Worm (Caenorhabditis elegans) whole organism, L4 larva: ENCODE measurements around the gene E02H4.4.

Experiments
- Y48G9A.11 ChIP-seq: fragments of 200-800 bp; sonication (Bioruptor generic); IDR thresholded peaks from 2 replicates; pipeline ENCODE4 v1.3.6; 2022; ENCODE audit warnings: missing genetic modification reagents, missing genetic modification characterization, missing compliant biosample characterization
- Y75B8A.6 ChIP-seq: fragments of 200-800 bp; sonication (Bioruptor generic); IDR thresholded peaks from 2 replicates; pipeline ENCODE4 v1.3.6; 2022; ENCODE audit warnings: missing genetic modification reagents, missing genetic modification characterization, missing compliant biosample characterization
- aha-1 ChIP-seq: fragments of 150-350 bp; peaks from one replicate; lab custom pipeline; 2014; ENCODE audit warnings: missing biosample characterization, missing genetic modification characterization
- aly-2 ChIP-seq: sonication (generic microtip); optimal IDR thresholded peaks from 2 replicates; lab custom pipeline; 2018; ENCODE audit warnings: missing biosample characterization, missing genetic modification characterization
- arid-1 ChIP-seq: fragments of 200-800 bp; sonication (Bioruptor generic); conservative IDR thresholded peaks from 2 replicates; pipeline ENCODE4 v1.3.6; 2022; ENCODE audit warnings: missing genetic modification reagents, missing genetic modification characterization, missing compliant biosample characterization
- ctbp-1 ChIP-seq: fragments of 200-800 bp; sonication (Bioruptor generic); IDR thresholded peaks from 2 replicates; pipeline ENCODE4 v1.3.6; 2022; ENCODE audit warnings: missing genetic modification reagents, missing genetic modification characterization, missing compliant biosample characterization
- daf-16 ChIP-seq, 3 experiments: sonication (generic microtip); optimal IDR thresholded peaks; 2 replicates each; lab custom pipeline; 2016 to 2017; ENCODE audit warnings: missing genetic modification characterization in 3 of 3, missing genetic modification reagents in 3 of 3, mild to moderate bottlenecking in 2 of 3, missing compliant biosample characterization in 2 of 3, missing biosample characterization in 1 of 3, moderate library complexity in 1 of 3
- dve-1 ChIP-seq: sonication (generic microtip); optimal IDR thresholded peaks from 2 replicates; lab custom pipeline; 2017; ENCODE audit warnings: antibody characterized with exemption, mild to moderate bottlenecking, missing genetic modification characterization, missing compliant biosample characterization; ENCODE audit not compliant: insufficient read depth
- hif-1 ChIP-seq, 2 experiments: sonication (generic microtip); optimal IDR thresholded peaks; 2 replicates each; lab custom pipeline; 2016 to 2017; ENCODE audit warnings: missing compliant biosample characterization in 2 of 2, missing genetic modification characterization in 2 of 2, missing genetic modification reagents in 2 of 2, missing genotype in 2 of 2, mild to moderate bottlenecking in 1 of 2
- jun-1 ChIP-seq: fragments of 150-350 bp; optimal IDR thresholded peaks from 2 replicates; lab custom pipeline; 2014; ENCODE audit warnings: missing biosample characterization, missing genetic modification reagents, missing genetic modification characterization
- lim-7 ChIP-seq: fragments of 200-800 bp; sonication (Bioruptor generic); IDR thresholded peaks from 2 replicates; pipeline ENCODE4 v1.3.6; 2022; ENCODE audit warnings: missing genetic modification characterization, missing compliant biosample characterization
- lir-3 ChIP-seq: sonication (generic microtip); optimal IDR thresholded peaks from 2 replicates; lab custom pipeline; 2016; ENCODE audit warnings: mild to moderate bottlenecking, missing genetic modification characterization, missing compliant biosample characterization
- mxl-3 ChIP-seq: fragments of 200-800 bp; sonication (Bioruptor generic); optimal IDR thresholded peaks from 2 replicates; lab custom pipeline; 2018; ENCODE audit warnings: mild to moderate bottlenecking, missing genetic modification characterization, missing compliant biosample characterization
- nhr-10 ChIP-seq: fragments of 150-350 bp; optimal IDR thresholded peaks from 2 replicates; lab custom pipeline; 2014; ENCODE audit warnings: missing biosample characterization, missing genetic modification characterization
- nhr-11 ChIP-seq: fragments of 150-350 bp; optimal IDR thresholded peaks from 2 replicates; lab custom pipeline; 2014; ENCODE audit warnings: missing biosample characterization, missing genetic modification characterization
- nhr-111 ChIP-seq: fragments of 200-800 bp; sonication (Bioruptor generic); optimal IDR thresholded peaks from 2 replicates; lab custom pipeline; 2018; ENCODE audit warnings: mild to moderate bottlenecking, missing genetic modification characterization, missing compliant biosample characterization
- nhr-237 ChIP-seq: sonication (generic microtip); optimal IDR thresholded peaks from 2 replicates; lab custom pipeline; 2017; ENCODE audit warnings: missing biosample characterization, missing genetic modification characterization
- nhr-25 ChIP-seq: sonication (generic microtip); optimal IDR thresholded peaks from 2 replicates; lab custom pipeline; 2017; ENCODE audit warnings: missing genetic modification characterization, mild to moderate bottlenecking, missing compliant biosample characterization, antibody characterized with exemption, moderate library complexity, borderline replicate concordance; ENCODE audit not compliant: insufficient read depth
- nhr-28 ChIP-seq: fragments of 150-350 bp; optimal IDR thresholded peaks from 2 replicates; lab custom pipeline; 2014; ENCODE audit warnings: missing biosample characterization, missing genetic modification characterization
- nhr-42 ChIP-seq: fragments of 200-800 bp; sonication (Bioruptor generic); IDR thresholded peaks from 2 replicates; pipeline ENCODE4 v1.3.6; 2022; ENCODE audit warnings: missing genetic modification characterization, missing compliant biosample characterization
- nhr-48 ChIP-seq: sonication (generic microtip); optimal IDR thresholded peaks from 2 replicates; lab custom pipeline; 2016; ENCODE audit warnings: mild to moderate bottlenecking, missing genetic modification characterization, missing compliant biosample characterization
- nhr-6 ChIP-seq: fragments of 150-350 bp; optimal IDR thresholded peaks from 2 replicates; lab custom pipeline; 2014; ENCODE audit warnings: missing biosample characterization, missing genetic modification characterization
- nhr-77 ChIP-seq: fragments of 150-350 bp; optimal IDR thresholded peaks from 2 replicates; lab custom pipeline; 2014; ENCODE audit warnings: missing biosample characterization, missing genetic modification characterization
- pha-4 ChIP-seq, 2 experiments: fragments of 150-350 bp in 1 of 2; fragments of 200-800 bp in 1 of 2; sonication (Bioruptor generic) in 1 of 2; IDR thresholded peaks in 1 of 2; optimal IDR thresholded peaks in 1 of 2; 2 replicates each; pipeline versions ENCODE4 v1.3.6 to Lab custom; 2014 to 2022; ENCODE audit warnings: missing genetic modification characterization in 2 of 2, missing genetic modification reagents in 2 of 2, missing biosample characterization in 1 of 2, missing compliant biosample characterization in 1 of 2
- rbr-2 ChIP-seq: sonication (generic microtip); optimal IDR thresholded peaks from 2 replicates; lab custom pipeline; 2016; ENCODE audit warnings: missing genotype, missing genetic modification characterization, missing compliant biosample characterization
- spr-1 ChIP-seq: sonication (generic microtip); optimal IDR thresholded peaks from 2 replicates; lab custom pipeline; 2016; ENCODE audit warnings: mild to moderate bottlenecking, missing genetic modification characterization, missing compliant biosample characterization
- spr-3 ChIP-seq: fragments of 200-800 bp; sonication (Bioruptor generic); optimal IDR thresholded peaks from 2 replicates; lab custom pipeline; 2018; ENCODE audit warnings: mild to moderate bottlenecking, missing genetic modification characterization, missing compliant biosample characterization
- unc-130 ChIP-seq: sonication (generic microtip); optimal IDR thresholded peaks from 2 replicates; lab custom pipeline; 2016; ENCODE audit warnings: missing genetic modification reagents, missing genetic modification characterization, missing compliant biosample characterization
- unc-62 ChIP-seq, 3 experiments: fragments of 150-350 bp in 1 of 3; sonication (generic microtip); optimal IDR thresholded peaks in 2 of 3; peaks in 1 of 3; 1 replicate in 1 of 3; 2 replicates in 2 of 3; lab custom pipeline; 2014 to 2017; ENCODE audit warnings: missing biosample characterization in 3 of 3, missing genetic modification characterization in 3 of 3, missing genetic modification reagents in 3 of 3, missing genotype in 1 of 3
- vab-7 ChIP-seq: fragments of 200-800 bp; sonication (Bioruptor generic); IDR thresholded peaks from 2 replicates; pipeline ENCODE4 v1.3.6; 2022; ENCODE audit warnings: missing genetic modification reagents, missing genetic modification characterization, missing compliant biosample characterization
- zag-1 ChIP-seq: fragments of 150-350 bp; optimal IDR thresholded peaks from 2 replicates; lab custom pipeline; 2014; ENCODE audit warnings: missing biosample characterization, missing genetic modification characterization
- zfp-2 ChIP-seq: sonication (generic microtip); optimal IDR thresholded peaks from 2 replicates; lab custom pipeline; 2016; ENCODE audit warnings: mild to moderate bottlenecking, missing genetic modification characterization, missing compliant biosample characterization
- zip-2 ChIP-seq: fragments of 150-350 bp; optimal IDR thresholded peaks from 2 replicates; lab custom pipeline; 2014; ENCODE audit warnings: missing biosample characterization, missing genetic modification characterization

E02H4.4 gene

DNA sequence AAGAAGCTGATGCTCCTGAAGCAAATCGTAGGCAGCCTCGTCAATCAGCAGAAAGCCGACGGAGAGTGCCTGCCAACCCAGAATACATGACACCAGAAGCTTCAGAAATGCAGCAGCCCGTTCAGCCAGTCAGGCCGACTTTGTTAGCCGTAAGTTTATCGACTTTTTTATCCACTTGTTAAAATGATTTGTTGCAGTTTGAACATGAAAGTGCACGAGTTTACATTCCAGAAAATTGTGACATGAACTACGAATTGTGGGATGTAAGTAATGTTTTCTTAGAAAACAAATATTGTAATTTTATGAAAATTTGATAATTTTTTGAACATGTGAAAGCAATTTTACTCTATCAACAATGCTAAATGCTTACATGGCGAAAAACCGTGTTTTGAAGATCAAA is 17.6 kb upstream of the E02H4.4 start:
- TF ChIP-seq unc-62 (GFP tag; optimal IDR thresholded peaks at IDR 0.05 in 1 of 2; lab: Kevin White, UChicago), result peak in 1 of 2 experiments; percentile 93
- no peak for TF ChIP-seq unc-62 (tag; optimal IDR thresholded peaks at IDR 0.05; lab: Kevin White, UChicago)
- TF ChIP-seq Y48G9A.11, result no peak
- no peak for TF ChIP-seq nhr-25

DNA sequence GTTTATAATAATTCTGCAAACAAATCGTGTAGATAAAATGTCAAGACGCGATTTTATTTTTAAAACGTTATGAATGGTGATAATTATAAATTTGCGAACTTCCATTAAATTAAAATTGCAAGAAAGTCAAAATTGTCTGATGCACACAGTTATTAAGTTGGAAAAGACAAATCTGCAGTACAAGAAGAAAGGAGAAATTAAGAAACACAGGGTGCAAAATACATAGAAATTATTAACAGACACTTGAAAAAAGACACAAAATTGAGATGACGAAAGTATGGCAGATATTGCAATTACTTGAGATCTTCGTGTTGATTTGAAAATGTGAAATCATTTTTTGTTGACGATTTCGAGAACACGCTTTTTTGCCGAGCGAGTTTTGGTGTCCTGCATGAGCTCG is 16.2 kb upstream of the E02H4.4 start:
- TF ChIP-seq lim-7 (GFP tag; lab: Robert Waterston, UW) (no peak), nhr-6 (tag; lab: Kevin White, UChicago) (no peak), jun-1 (tag; lab: Kevin White, UChicago) (no peak), nhr-42 (GFP tag; lab: Robert Waterston, UW) (no peak), aha-1 (tag; lab: Kevin White, UChicago) (peak; percentile 92)

DNA sequence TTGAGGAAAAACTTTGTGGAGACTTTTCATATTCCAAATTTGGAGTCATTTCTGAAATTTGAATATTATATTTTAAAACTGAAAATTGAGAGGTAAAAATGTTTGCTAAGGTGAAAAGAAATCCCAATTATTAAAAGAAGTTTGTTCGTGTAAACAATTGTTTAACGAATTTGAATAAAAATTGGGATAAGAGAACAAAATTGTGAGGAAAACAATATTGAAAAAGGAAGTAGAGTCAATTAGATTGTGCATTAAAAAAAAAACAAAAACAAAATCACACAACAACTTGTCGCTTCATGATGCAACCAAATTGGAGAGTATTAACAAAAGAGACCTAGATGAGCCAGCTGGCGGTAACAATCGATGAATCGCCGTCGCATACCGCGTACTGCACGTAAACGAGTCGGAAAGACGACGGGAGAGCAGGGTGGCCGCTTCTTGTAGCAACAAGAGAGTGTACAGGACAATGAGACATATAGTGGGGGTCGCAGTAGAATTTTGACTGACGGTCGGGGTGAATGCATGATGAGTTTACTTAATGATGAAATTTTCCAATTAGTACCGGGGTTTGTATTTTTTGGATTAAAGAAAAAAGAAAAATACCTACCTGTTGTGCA is 14.3 kb upstream of the E02H4.4 start, which contains the start of gene K04C1.3:
TSS of gene K04C1.3 (minus strand) at position 51 of the 617 bp plus-strand sequence.
- TF ChIP-seq mxl-3 (GFP tag; lab: Kevin White, UChicago) (no peak), zip-2 (tag; lab: Kevin White, UChicago) (no peak), nhr-237 (tag; lab: Kevin White, UChicago) (no peak), aly-2 (tag; lab: Kevin White, UChicago) (no peak), daf-16 (GFP tag; optimal IDR thresholded peaks at IDR 0.05; lab: Kevin White, UChicago) (no peak), daf-16 (tag; optimal IDR thresholded peaks at IDR 0.05; lab: Kevin White, UChicago) (peak; percentile 23), ctbp-1 (GFP tag; lab: Robert Waterston, UW) (no peak), hif-1 (tag; optimal IDR thresholded peaks at IDR 0.05; lab: Kevin White, UChicago) (peak in 1 of 2 experiments; percentile 83), nhr-111 (no peak)

DNA sequence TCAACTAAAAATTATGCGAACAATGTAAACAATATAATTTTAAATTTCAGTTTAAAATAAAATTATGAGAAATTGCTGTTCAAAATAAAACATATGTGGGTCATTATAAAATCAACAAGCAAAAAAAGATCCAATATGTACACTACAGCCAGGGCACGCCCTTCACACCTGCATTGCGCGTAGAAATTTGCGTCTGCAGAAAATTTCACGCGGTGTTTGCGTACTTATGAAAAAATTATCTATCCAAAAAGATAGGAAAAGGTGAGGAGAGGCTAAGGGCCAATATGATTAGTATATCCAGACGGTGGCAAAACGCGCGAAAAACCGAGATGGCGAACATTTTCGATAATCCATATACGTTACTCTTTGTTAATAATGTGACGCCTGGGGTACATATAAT is 13.3 kb upstream of the E02H4.4 start:
- no peak for TF ChIP-seq pha-4 (GFP tag; IDR thresholded peaks at IDR 0.05; lab: Robert Waterston, UW)
- TF ChIP-seq pha-4 (tag; optimal IDR thresholded peaks at IDR 0.05; lab: Kevin White, UChicago), result peak; percentile 14
- no peak for TF ChIP-seq unc-130
- peak; percentile 71 for TF ChIP-seq nhr-28
- TF ChIP-seq dve-1 (tag; lab: Kevin White, UChicago), result peak; percentile 33
- peak in 1 of 2 experiments; percentile 16 for TF ChIP-seq unc-62 (GFP tag; optimal IDR thresholded peaks at IDR 0.05 in 1 of 2; lab: Kevin White, UChicago)
- TF ChIP-seq unc-62 (tag; optimal IDR thresholded peaks at IDR 0.05; lab: Kevin White, UChicago), result no peak
- TF ChIP-seq nhr-11 (tag; lab: Kevin White, UChicago), result no peak
- TF ChIP-seq aha-1 (tag; lab: Kevin White, UChicago), result peak; percentile 70
- TF ChIP-seq mxl-3 (GFP tag; lab: Kevin White, UChicago), result peak; percentile 25
- TF ChIP-seq nhr-48, result no peak

DNA sequence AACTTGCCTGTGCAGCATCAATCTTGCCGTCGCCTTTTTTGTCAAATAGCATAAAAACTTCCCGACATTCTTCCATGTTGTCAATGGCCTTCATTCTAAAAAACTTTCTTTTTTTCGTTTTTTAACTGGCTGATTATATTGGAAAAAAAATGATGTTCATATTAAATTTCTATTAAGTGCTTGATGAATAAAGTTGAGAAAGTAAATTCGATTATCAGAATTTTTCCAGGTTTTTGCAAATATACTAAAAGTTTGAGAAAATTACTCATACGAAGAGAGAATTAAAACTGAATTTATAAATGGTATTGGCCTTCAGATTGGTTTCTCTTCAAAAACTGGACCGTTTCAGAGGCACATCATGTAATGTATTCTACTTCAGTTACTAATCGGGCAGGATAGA is 11.2 kb upstream of the E02H4.4 start, which contains the start of gene mlc-6:
TSS of gene mlc-6 (minus strand) at position 101 of the 400 bp plus-strand sequence.
- no peak for TF ChIP-seq nhr-25
- no peak for TF ChIP-seq hif-1 (tag; optimal IDR thresholded peaks at IDR 0.05; lab: Kevin White, UChicago)
- TF ChIP-seq zag-1 (tag; lab: Kevin White, UChicago), result no peak
- no peak for TF ChIP-seq nhr-10 (tag; lab: Kevin White, UChicago)
- no peak for TF ChIP-seq zfp-2 (tag; lab: Kevin White, UChicago)
- TF ChIP-seq nhr-11 (tag; lab: Kevin White, UChicago), result no peak
- no peak for TF ChIP-seq rbr-2
- TF ChIP-seq vab-7 (GFP tag; lab: Robert Waterston, UW), result no peak
- TF ChIP-seq lir-3 (tag; lab: Kevin White, UChicago), result no peak
- no peak for TF ChIP-seq arid-1 (GFP tag; lab: Robert Waterston, UW)
- no peak for TF ChIP-seq spr-1
- TF ChIP-seq spr-3 (GFP tag; lab: Kevin White, UChicago), result no peak
- TF ChIP-seq nhr-77 (tag; lab: Kevin White, UChicago), result no peak
- no peak for TF ChIP-seq Y75B8A.6 (GFP tag; lab: Robert Waterston, UW)
- TF ChIP-seq, all 104 proteins: peak for 0
